Worm (Caenorhabditis elegans) whole organism, L4 larva: ENCODE data around the gene clec-251.

Source experiments
- T26A8.4 ChIP-seq: fragments of 200-800 bp; sonication (Bioruptor generic); IDR thresholded peaks from 2 replicates; pipeline ENCODE4 v1.3.6; 2022; ENCODE audit warnings: missing genetic modification characterization, missing compliant biosample characterization
- ZK337.2 ChIP-seq: fragments of 200-800 bp; sonication (Bioruptor generic); IDR thresholded peaks from 2 replicates; pipeline ENCODE4 v1.3.6; 2022; ENCODE audit warnings: missing genetic modification reagents, missing genetic modification characterization, missing compliant biosample characterization
- daf-12 ChIP-seq: fragments of 150-350 bp; optimal IDR thresholded peaks from 2 replicates; lab custom pipeline; 2014; ENCODE audit warnings: missing biosample characterization, missing genetic modification reagents, missing genetic modification characterization
- fos-1 ChIP-seq: fragments of 150-350 bp; optimal IDR thresholded peaks from 2 replicates; lab custom pipeline; 2014; ENCODE audit warnings: missing biosample characterization, missing genetic modification characterization
- gei-8 ChIP-seq: fragments of 200-800 bp; sonication (Bioruptor generic); optimal IDR thresholded peaks from 2 replicates; lab custom pipeline; 2018; ENCODE audit warnings: mild to moderate bottlenecking, missing genetic modification characterization, missing compliant biosample characterization
- hif-1 ChIP-seq, 2 experiments: sonication (generic microtip); optimal IDR thresholded peaks; 2 replicates each; lab custom pipeline; 2016 to 2017; ENCODE audit warnings: missing compliant biosample characterization in 2 of 2, missing genetic modification characterization in 2 of 2, missing genetic modification reagents in 2 of 2, missing genotype in 2 of 2, mild to moderate bottlenecking in 1 of 2
- mdl-1 ChIP-seq, 2 experiments: fragments of 150-350 bp in 1 of 2; sonication (generic microtip) in 1 of 2; optimal IDR thresholded peaks; 2 replicates each; lab custom pipeline; 2014 to 2017; ENCODE audit warnings: missing biosample characterization in 2 of 2, missing genetic modification characterization in 2 of 2
- nhr-77 ChIP-seq: fragments of 150-350 bp; optimal IDR thresholded peaks from 2 replicates; lab custom pipeline; 2014; ENCODE audit warnings: missing biosample characterization, missing genetic modification characterization
- sdz-12 ChIP-seq: fragments of 200-800 bp; sonication (Bioruptor generic); optimal IDR thresholded peaks from 2 replicates; lab custom pipeline; 2018; ENCODE audit warnings: mild to moderate bottlenecking, missing genetic modification characterization, missing compliant biosample characterization
- skn-1 ChIP-seq: fragments of 150-350 bp; optimal IDR thresholded peaks from 2 replicates; lab custom pipeline; 2014; ENCODE audit warnings: missing biosample characterization, missing genetic modification characterization
- zfp-3 ChIP-seq: fragments of 200-800 bp; sonication (Bioruptor generic); conservative IDR thresholded peaks from 2 replicates; pipeline ENCODE4 v1.3.6; 2022; ENCODE audit warnings: missing genetic modification reagents, missing genetic modification characterization, missing compliant biosample characterization

DNA sequence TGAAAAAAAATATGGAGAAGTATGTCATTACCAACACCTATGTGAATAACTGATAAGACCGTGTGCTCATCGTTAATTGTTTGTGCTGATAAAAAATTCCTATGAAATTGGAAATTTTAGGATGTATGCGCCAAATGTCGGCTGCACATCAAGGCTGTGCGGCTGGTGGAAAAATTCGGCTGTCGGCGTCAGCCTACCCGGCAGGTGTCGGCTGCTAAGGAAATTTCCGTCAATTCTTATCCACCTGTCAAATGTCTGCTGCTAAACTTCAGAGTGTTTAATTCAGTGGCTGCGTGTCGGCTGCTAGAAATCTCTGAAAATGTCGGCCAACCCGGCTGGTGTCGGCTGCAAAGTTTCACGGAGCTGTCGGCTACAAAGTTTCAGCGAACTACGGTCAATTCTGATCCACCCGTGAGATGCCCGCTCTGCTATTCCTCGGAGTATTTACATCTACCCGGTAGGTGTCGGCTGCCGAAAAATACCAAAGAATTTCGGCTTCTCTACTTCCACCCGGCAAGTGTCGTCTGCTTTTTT lies 26.8 kb downstream of the clec-251 start, which contains the start of gene Y17D7C.2:
- TF ChIP-seq skn-1 (tag; lab: Kevin White, UChicago) (no peak), daf-12 (tag; lab: Kevin White, UChicago) (no peak), hif-1 (tag; optimal IDR thresholded peaks at IDR 0.05; lab: Kevin White, UChicago) (no peak), T26A8.4 (GFP tag; lab: Robert Waterston, UW) (no peak), fos-1 (tag; lab: Kevin White, UChicago) (no peak), ZK337.2 (GFP tag; lab: Robert Waterston, UW) (no peak), gei-8 (GFP tag; lab: Kevin White, UChicago) (no peak), sdz-12 (GFP tag; lab: Kevin White, UChicago) (no peak), mdl-1 (tag; optimal IDR thresholded peaks at IDR 0.05; lab: Kevin White, UChicago) (no peak), zfp-3 (no peak), nhr-77 (tag; lab: Kevin White, UChicago) (no peak)
